Fruit fly (Drosophila melanogaster): ENCODE measurements around the gene Tm2.
A peak's percentile ranks its signal among the peaks of the same experiment; 100 is the strongest.

Gene Tm2

DNA sequence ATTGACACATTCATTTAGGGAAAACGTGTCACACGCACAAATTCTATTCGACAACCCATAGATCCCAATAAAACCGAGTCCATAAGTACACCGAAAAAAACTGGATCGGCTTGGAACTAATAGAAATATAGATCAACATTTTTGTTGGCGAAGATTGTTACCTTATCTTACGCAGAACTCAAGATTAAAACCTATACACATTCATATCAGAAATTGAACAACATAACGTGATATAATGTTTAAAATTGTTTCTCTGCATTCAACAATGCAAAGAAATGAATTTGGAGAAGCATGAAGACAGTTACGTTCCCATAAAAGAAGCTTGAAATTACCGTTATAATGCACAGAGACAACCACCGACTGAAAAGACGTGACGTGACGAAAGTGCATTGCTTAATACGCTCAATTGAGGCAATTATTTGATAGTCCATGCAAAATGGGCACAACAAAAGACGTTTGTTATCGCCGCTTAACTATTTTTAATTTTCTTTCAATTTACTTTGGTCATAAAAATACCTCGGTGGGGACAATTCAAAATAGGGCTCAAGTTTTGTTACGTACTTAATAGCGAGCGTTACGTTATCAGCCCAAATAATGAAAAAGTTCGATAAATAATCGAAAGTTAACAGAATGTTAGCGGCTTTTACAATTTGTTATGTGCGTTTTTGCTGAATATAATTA is 30.2 kb downstream of the Tm2 start, which contains the start of gene SerRS-m:
Gene SerRS-m (plus strand): TSS at position 616 of the 681 bp plus-strand sequence.
- no peak for TF ChIP-seq Pif1A (GFP tag; optimal IDR thresholded peaks at IDR 0.05)
- TF ChIP-seq CG17806 (tag; optimal IDR thresholded peaks at IDR 0.05) = no peak
- TF ChIP-seq CG8301 (tag; optimal IDR thresholded peaks at IDR 0.05) = no peak
- TF ChIP-seq Pif1B (GFP tag; optimal IDR thresholded peaks at IDR 0.05) = no peak
- TF ChIP-seq CG34367 (tag; optimal IDR thresholded peaks at IDR 0.05) = no peak
- no peak for TF ChIP-seq D1 (tag; optimal IDR thresholded peaks at IDR 0.05)
- TF ChIP-seq CG15710 (tag; optimal IDR thresholded peaks at IDR 0.05) = no peak
- TF ChIP-seq fd96Ca (GFP tag; IDR thresholded peaks at IDR 0.05) = no peak
- no peak for TF ChIP-seq CG14655 (GFP tag; optimal IDR thresholded peaks at IDR 0.05)
- TF ChIP-seq CG12605 (GFP tag; IDR thresholded peaks at IDR 0.05) = no peak
- TF ChIP-seq CG13204 (GFP tag; optimal IDR thresholded peaks at IDR 0.05) = no peak

DNA sequence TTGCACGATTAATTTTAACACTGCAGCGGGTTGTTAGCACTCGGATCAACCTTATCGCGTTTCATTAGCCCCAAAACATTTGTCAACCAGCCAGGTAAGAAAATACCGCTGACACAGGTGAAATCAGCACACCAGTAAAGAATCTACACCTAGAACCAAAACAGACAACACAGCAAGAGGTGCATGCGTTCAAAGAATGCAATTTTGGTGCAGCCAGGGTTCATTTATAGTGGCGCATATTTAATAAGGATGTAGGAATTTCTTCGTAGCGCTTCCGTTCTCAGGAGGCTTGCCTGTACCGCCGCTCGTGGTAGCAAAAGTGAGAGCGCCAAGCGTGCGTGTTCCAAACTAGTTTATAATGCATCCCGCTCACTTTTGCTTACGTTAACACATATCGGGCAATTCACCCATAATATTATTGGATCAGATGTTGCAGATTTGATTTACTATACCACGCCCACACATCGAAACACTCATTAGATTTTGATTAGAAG is 32.5 kb downstream of the Tm2 start:
- no peak for TF ChIP-seq CG8301 (tag; optimal IDR thresholded peaks at IDR 0.05)
- peak; percentile 61; the same call in 2 of the 3 replicates for TF ChIP-seq CG4496 (GFP tag; IDR thresholded peaks at IDR 0.05)
- TF ChIP-seq Ets98B (GFP tag; IDR thresholded peaks at IDR 0.05) = peak; percentile 51; the same call in 1 of the 2 replicates
- no peak for TF ChIP-seq Pif1B (GFP tag; optimal IDR thresholded peaks at IDR 0.05)
- peak; percentile 57; the same call in 1 of the 2 replicates for TF ChIP-seq CG32121 (GFP tag; IDR thresholded peaks at IDR 0.05)
- TF ChIP-seq fd96Ca (GFP tag; IDR thresholded peaks at IDR 0.05) = peak; percentile 55; the same call in 1 of the 3 replicates
- no peak for TF ChIP-seq Snoo (tag; optimal IDR thresholded peaks at IDR 0.05)

DNA sequence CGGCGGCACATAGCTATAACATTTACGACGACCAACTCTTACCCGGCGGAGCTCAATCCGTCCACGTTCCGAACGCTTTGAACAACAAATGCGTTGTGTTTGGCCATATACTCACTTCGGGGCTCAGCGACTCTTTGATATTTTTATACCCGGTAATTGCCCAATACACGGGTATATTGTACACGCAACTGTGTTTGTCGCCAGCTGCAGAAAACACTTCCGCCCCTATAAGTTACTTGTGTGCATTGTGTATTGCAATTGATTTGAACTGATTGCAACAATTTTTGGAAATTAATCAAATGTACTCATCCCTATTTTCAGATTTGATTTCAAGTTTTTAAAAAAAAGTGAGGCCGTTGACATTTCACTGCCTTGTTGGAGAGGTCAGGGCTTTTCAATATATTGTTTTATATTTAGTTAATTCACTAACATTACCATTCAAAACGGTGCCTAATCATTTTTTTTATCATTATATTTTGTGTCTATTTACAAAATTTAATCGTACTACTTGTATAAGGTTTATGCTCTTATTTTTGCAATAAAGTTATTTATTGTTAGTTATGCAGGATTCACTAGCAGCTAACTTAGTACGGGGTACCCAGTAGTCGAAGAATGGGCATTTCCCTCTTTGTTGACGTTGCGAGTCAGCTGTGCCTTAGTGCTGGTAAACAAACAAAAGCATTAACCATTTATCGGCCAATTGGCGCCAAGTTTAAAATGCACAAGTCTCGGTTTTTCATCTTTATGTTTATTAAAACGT is 33.1 kb downstream of the Tm2 start, which contains the start of gene Nagk:
Gene Nagk (minus strand): TSS at position 331 of the 760 bp plus-strand sequence.
- TF ChIP-seq CG8301 (tag; optimal IDR thresholded peaks at IDR 0.05) (peak; percentile 43), CG13204 (GFP tag; optimal IDR thresholded peaks at IDR 0.05) (no peak), CG4496 (GFP tag; IDR thresholded peaks at IDR 0.05) (peak; percentile 34; the same call in 1 of the 3 replicates), Snoo (tag; optimal IDR thresholded peaks at IDR 0.05) (peak; percentile 64), gl (tag; optimal IDR thresholded peaks at IDR 0.05) (no peak), CG32121 (GFP tag; IDR thresholded peaks at IDR 0.05) (no peak), CG10348 (GFP tag; IDR thresholded peaks at IDR 0.05) (no peak), rn (GFP tag; IDR thresholded peaks at IDR 0.05) (no peak), CG15710 (tag; optimal IDR thresholded peaks at IDR 0.05) (peak; percentile 15), CG14655 (GFP tag; optimal IDR thresholded peaks at IDR 0.05) (no peak), CG34367 (tag; optimal IDR thresholded peaks at IDR 0.05) (peak; percentile 35), Ets98B (GFP tag; IDR thresholded peaks at IDR 0.05) (peak; percentile 16), Pif1B (GFP tag; optimal IDR thresholded peaks at IDR 0.05) (no peak), Pif1A (GFP tag; optimal IDR thresholded peaks at IDR 0.05) (no peak), CG9948 (tag; optimal IDR thresholded peaks at IDR 0.05) (peak; percentile 17), EcR (GFP tag; optimal IDR thresholded peaks at IDR 0.05) (peak; percentile 44), CG17806 (tag; optimal IDR thresholded peaks at IDR 0.05) (peak; percentile 21), D1 (tag; optimal IDR thresholded peaks at IDR 0.05) (no peak), CG12605 (GFP tag; IDR thresholded peaks at IDR 0.05) (0 out of 2 replicates have a peak, but pooled peaks have one; percentile 6), fd96Ca (GFP tag; IDR thresholded peaks at IDR 0.05) (no peak), CG8159 (tag; optimal IDR thresholded peaks at IDR 0.05) (no peak)

DNA sequence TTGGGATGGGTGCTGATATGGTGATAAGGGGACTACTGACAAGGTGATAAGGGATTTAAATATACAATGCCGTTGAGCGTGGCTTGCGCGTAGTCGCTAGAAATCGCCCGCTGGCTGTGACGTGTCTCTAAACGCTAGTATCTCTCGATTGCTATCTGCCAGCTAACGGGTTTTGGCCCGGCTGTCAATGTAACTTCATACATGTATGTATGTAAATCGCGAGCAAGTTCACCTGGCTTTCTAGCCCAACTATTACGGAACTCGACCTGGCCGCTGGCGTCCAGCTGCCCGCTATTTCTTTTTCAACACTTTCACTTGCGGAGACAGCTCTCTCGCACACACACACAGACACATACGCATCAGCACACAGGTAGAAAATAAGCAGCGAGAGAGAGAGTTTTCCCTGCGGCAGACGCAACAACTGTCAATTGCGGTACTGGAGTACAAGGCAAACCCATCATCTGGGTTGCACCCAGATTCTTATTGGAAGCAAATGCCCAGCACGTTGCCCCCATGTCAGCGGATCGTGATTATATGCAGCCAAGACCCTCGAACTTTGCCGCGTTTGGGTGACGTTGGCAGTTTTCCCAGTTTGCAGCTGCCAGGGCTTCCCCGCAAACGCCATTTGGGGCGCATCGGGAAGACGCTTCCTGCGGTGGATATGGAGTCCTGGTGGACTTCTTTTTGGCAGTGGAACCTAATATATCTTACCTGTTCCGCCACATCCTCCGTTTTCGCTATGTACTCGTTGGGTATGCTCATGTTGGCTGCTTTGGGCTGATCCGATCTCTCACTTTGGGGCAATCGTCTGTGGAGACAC is 35.4 kb downstream of the Tm2 start:
- TF ChIP-seq Snoo (tag; optimal IDR thresholded peaks at IDR 0.05) = no peak
- TF ChIP-seq Pif1A (GFP tag; optimal IDR thresholded peaks at IDR 0.05) = no peak
- no peak for TF ChIP-seq Pif1B (GFP tag; optimal IDR thresholded peaks at IDR 0.05)
- TF ChIP-seq EcR (GFP tag; optimal IDR thresholded peaks at IDR 0.05) = no peak
- peak; percentile 10 for TF ChIP-seq CG8301 (tag; optimal IDR thresholded peaks at IDR 0.05)
- no peak for TF ChIP-seq CG12605 (GFP tag; IDR thresholded peaks at IDR 0.05)
- TF ChIP-seq rn (GFP tag; IDR thresholded peaks at IDR 0.05) = no peak
- TF ChIP-seq CG9948 (tag; optimal IDR thresholded peaks at IDR 0.05) = no peak

DNA sequence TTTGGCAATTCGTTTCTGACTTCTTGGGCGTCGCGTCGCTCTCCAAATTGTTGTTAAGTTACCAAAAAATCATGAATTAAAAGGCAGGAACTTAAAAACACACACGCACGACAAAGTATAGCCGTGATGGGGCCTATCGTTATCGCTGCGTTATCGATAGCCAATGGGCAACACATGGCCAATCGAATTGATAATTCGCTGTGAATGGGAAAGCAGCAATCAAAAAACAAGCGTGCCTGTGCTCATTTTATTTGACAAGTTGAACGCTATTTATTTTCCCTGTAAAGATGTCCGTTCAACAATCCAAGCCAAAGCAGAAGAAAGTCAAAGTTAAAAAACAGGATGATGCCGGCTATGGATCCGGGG is 36.0 kb downstream of the Tm2 start, which contains the start of the genes Surf4 and CG31301:
Gene Surf4 (minus strand): TSS at position 159 of the 366 bp plus-strand sequence.
Gene CG31301 (plus strand): TSS at position 188 of the 366 bp plus-strand sequence.
- TF ChIP-seq CG32121 (GFP tag; IDR thresholded peaks at IDR 0.05) = no peak
- TF ChIP-seq EcR (GFP tag; optimal IDR thresholded peaks at IDR 0.05) = no peak
- no peak for TF ChIP-seq Pif1A (GFP tag; optimal IDR thresholded peaks at IDR 0.05)
- TF ChIP-seq CG4496 (GFP tag; IDR thresholded peaks at IDR 0.05) = no peak
- TF ChIP-seq CG8159 (tag; optimal IDR thresholded peaks at IDR 0.05) = no peak
- TF ChIP-seq CG8301 (tag; optimal IDR thresholded peaks at IDR 0.05) = no peak
- no peak for TF ChIP-seq CG34367 (tag; optimal IDR thresholded peaks at IDR 0.05)
- TF ChIP-seq CG9948 (tag; optimal IDR thresholded peaks at IDR 0.05) = no peak

Data from whole organism, pupa.